Fruit fly (Drosophila melanogaster): ENCODE data around the gene CstF50.

CstF50 gene

DNA sequence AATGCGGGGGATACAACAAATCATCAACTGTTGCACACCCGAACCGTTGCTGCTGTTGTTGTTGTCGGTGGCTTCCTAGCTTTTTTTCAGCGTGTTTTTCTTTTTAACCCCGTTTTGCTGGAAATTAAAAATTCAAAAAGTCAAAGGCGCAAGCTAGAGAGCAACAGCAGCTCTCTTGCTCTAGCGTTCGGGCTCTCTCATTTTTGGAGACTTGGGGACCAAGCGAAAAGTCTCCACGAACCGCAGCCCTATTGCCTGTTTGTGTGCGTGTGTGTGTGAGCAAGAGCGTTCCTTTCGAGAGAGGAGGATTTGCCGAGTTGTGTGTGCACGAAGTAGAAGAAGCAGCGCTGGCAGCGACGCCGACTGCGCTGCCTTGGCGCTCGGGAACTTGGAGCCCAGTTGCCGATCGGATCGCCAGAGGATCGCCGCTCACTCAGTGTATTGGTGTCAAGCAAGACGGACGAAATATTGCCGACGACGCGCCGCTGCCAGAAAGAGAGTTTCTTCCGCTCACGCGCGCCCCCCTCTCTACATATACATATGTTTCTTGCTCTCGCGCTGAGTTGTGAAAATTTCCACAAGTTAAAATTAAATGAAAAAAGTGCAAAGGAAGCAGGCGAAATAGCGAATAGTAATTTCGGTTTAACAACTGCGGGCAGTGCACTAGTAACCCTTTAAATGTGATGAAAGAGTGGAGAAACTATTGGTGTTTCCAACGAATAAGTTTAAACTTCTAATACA is 12.0 kb downstream of the CstF50 start (continued):
- TF ChIP-seq Sox14 (GFP tag; optimal IDR thresholded peaks at IDR 0.05) = no peak
- peak; percentile 27 for TF ChIP-seq esn (GFP tag; optimal IDR thresholded peaks at IDR 0.05)
- no peak for TF ChIP-seq CG1621 (tag; optimal IDR thresholded peaks at IDR 0.05)
- TF ChIP-seq dsx (GFP tag; optimal IDR thresholded peaks at IDR 0.05; ENCODE audit: poor library complexity, severe bottlenecking) = no peak
- TF ChIP-seq CG11902 (GFP tag; optimal IDR thresholded peaks at IDR 0.05) = no peak
- TF ChIP-seq CG15336 (GFP tag; IDR thresholded peaks at IDR 0.05) = peak; percentile 4; the same call in 1 of the 2 replicates
- no peak for TF ChIP-seq Ets21C (GFP tag; optimal IDR thresholded peaks at IDR 0.05)
- TF ChIP-seq spab (GFP tag; optimal IDR thresholded peaks at IDR 0.05) = no peak
- TF ChIP-seq CG31627 (GFP tag; optimal IDR thresholded peaks at IDR 0.05) = no peak
- TF ChIP-seq ss (GFP tag; optimal IDR thresholded peaks at IDR 0.05) = no peak
- TF ChIP-seq CG6854 (GFP tag; optimal IDR thresholded peaks at IDR 0.05) = peak; percentile 64
- TF ChIP-seq Gug (GFP tag; IDR thresholded peaks at IDR 0.05) = no peak
- no peak for TF ChIP-seq dac (GFP tag; optimal IDR thresholded peaks at IDR 0.05)
- TF ChIP-seq svp (GFP tag) = peak; percentile 85
- TF ChIP-seq CG7368 (GFP tag; optimal IDR thresholded peaks at IDR 0.05) = no peak
- TF ChIP-seq salr (GFP tag; optimal IDR thresholded peaks at IDR 0.05) = no peak
- TF ChIP-seq net (GFP tag; optimal IDR thresholded peaks at IDR 0.05) = peak; percentile 57
- TF ChIP-seq pdm3 (GFP tag; optimal IDR thresholded peaks at IDR 0.05) = no peak
- TF ChIP-seq CG3032 (tag; optimal IDR thresholded peaks at IDR 0.05) = no peak
- TF ChIP-seq Met (GFP tag; optimal IDR thresholded peaks at IDR 0.05) = no peak
- TF ChIP-seq Ets96B (tag; optimal IDR thresholded peaks at IDR 0.05) = no peak
- no peak for TF ChIP-seq CG8632 (GFP tag; optimal IDR thresholded peaks at IDR 0.05)
- TF ChIP-seq vri (GFP tag; optimal IDR thresholded peaks at IDR 0.05) = peak; percentile 71
- TF ChIP-seq CG3919 (GFP tag; optimal IDR thresholded peaks at IDR 0.05) = peak; percentile 42
- TF ChIP-seq Eip78C (GFP tag) = peak; percentile 76
- TF ChIP-seq CG6163 (GFP tag; IDR thresholded peaks at IDR 0.05) = peak; percentile 61; the same call in 2 of the 3 replicates
- peak; percentile 24 for TF ChIP-seq Eip75B (GFP tag; optimal IDR thresholded peaks at IDR 0.05)
- TF ChIP-seq Lpt (GFP tag; optimal IDR thresholded peaks at IDR 0.05) = no peak
- TF ChIP-seq CG32006 (GFP tag; optimal IDR thresholded peaks at IDR 0.05) = no peak
- TF ChIP-seq CG34406 (GFP tag; optimal IDR thresholded peaks at IDR 0.05) = no peak
- TF ChIP-seq CG10631 (GFP tag; optimal IDR thresholded peaks at IDR 0.05) = peak; percentile 8

DNA sequence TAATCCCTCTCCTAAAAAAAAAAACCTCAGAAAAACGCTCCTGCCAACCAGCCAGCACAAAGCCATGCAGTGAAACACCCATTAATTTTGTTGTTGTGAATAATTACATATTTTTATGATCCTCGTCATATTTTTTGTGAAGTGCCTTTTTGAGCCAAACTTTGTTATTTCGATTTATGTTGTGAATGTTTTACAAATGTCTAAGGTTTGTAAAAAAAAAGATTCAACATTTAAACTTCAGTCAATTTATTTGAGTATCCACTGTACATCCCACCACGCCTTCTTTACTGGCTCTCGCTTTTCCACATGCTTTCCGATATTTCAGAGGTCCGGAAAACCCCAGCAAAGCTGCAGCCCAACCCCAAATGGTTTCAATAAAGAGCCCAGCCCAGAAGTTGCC is 12.6 kb downstream of the CstF50 start:
- TF ChIP-seq CG6163 (GFP tag; IDR thresholded peaks at IDR 0.05) (peak; percentile 46; the same call in 2 of the 3 replicates), CG32006 (GFP tag; optimal IDR thresholded peaks at IDR 0.05) (peak; percentile 52), CG10631 (GFP tag; optimal IDR thresholded peaks at IDR 0.05) (peak; percentile 32), CG3032 (tag; optimal IDR thresholded peaks at IDR 0.05) (no peak), CG15336 (GFP tag; IDR thresholded peaks at IDR 0.05) (peak; percentile 30; the same call in 1 of the 2 replicates), Smox (GFP tag; optimal IDR thresholded peaks at IDR 0.05) (no peak), CG6792 (GFP tag; optimal IDR thresholded peaks at IDR 0.05) (no peak), pdm3 (GFP tag; optimal IDR thresholded peaks at IDR 0.05) (peak; percentile 25), CG6276 (GFP tag; optimal IDR thresholded peaks at IDR 0.05) (peak; percentile 27), Hr4 (GFP tag; optimal IDR thresholded peaks at IDR 0.05) (peak; percentile 57), Eip78C (GFP tag) (peak; percentile 83), CG8319 (GFP tag; optimal IDR thresholded peaks at IDR 0.05) (no peak), net (GFP tag; optimal IDR thresholded peaks at IDR 0.05) (no peak), fd85E (GFP tag; optimal IDR thresholded peaks at IDR 0.05) (no peak), Sox14 (GFP tag; optimal IDR thresholded peaks at IDR 0.05) (peak; percentile 34), CG8119 (GFP tag; IDR thresholded peaks at IDR 0.05) (0 out of 3 replicates have a peak, but pooled peaks have one; percentile 15), salr (GFP tag; optimal IDR thresholded peaks at IDR 0.05) (peak in 1 of 2 experiments; percentile 62)

Data from whole organism, prepupa.